Worm (Caenorhabditis elegans) whole organism, L4 larva: ENCODE measurements around the gene R11G10.4.

Experiments
- F26F4.8 ChIP-seq: fragments of 200-800 bp; sonication (Bioruptor generic); conservative IDR thresholded peaks from 2 replicates; pipeline ENCODE4 v1.3.6; 2022; ENCODE audit warnings: missing genetic modification characterization, missing compliant biosample characterization
- F37D6.2 ChIP-seq: sonication (generic microtip); optimal IDR thresholded peaks from 2 replicates; lab custom pipeline; 2016; ENCODE audit warnings: mild to moderate bottlenecking, missing genetic modification characterization, missing compliant biosample characterization
- F44E2.7 ChIP-seq: fragments of 200-800 bp; sonication (Bioruptor generic); IDR thresholded peaks from 2 replicates; pipeline ENCODE4 v2.1.2; 2022; ENCODE audit warnings: missing genetic modification characterization, missing compliant biosample characterization
- T20F7.1 ChIP-seq: fragments of 200-800 bp; sonication (Bioruptor generic); optimal IDR thresholded peaks from 2 replicates; lab custom pipeline; 2018; ENCODE audit warnings: mild to moderate bottlenecking, missing genetic modification characterization, missing compliant biosample characterization
- Y75B8A.6 ChIP-seq: fragments of 200-800 bp; sonication (Bioruptor generic); IDR thresholded peaks from 2 replicates; pipeline ENCODE4 v1.3.6; 2022; ENCODE audit warnings: missing genetic modification reagents, missing genetic modification characterization, missing compliant biosample characterization
- ZK337.2 ChIP-seq: fragments of 200-800 bp; sonication (Bioruptor generic); IDR thresholded peaks from 2 replicates; pipeline ENCODE4 v1.3.6; 2022; ENCODE audit warnings: missing genetic modification reagents, missing genetic modification characterization, missing compliant biosample characterization
- ZK546.5 ChIP-seq, 2 experiments: sonication (generic microtip); optimal IDR thresholded peaks; 2 replicates each; lab custom pipeline; 2017; ENCODE audit warnings: missing biosample characterization in 2 of 2, missing genetic modification characterization in 2 of 2
- aha-1 ChIP-seq: fragments of 150-350 bp; peaks from one replicate; lab custom pipeline; 2014; ENCODE audit warnings: missing biosample characterization, missing genetic modification characterization
- ama-1 ChIP-seq: fragments of 150-350 bp; optimal IDR thresholded peaks from 2 replicates; lab custom pipeline; 2014; ENCODE audit warnings: inconsistent platforms, mixed read lengths
- arid-1 ChIP-seq: fragments of 200-800 bp; sonication (Bioruptor generic); conservative IDR thresholded peaks from 2 replicates; pipeline ENCODE4 v1.3.6; 2022; ENCODE audit warnings: missing genetic modification reagents, missing genetic modification characterization, missing compliant biosample characterization
- ceh-32 ChIP-seq: sonication (generic microtip); optimal IDR thresholded peaks from 2 replicates; lab custom pipeline; 2016; ENCODE audit warnings: mild to moderate bottlenecking, missing genetic modification characterization, missing compliant biosample characterization; ENCODE audit not compliant: poor library complexity
- ceh-44 ChIP-seq: fragments of 200-800 bp; sonication (Bioruptor generic); IDR thresholded peaks from 2 replicates; pipeline ENCODE4 v1.3.6; 2022; ENCODE audit warnings: missing genetic modification reagents, missing genetic modification characterization, missing compliant biosample characterization
- ceh-82 ChIP-seq: sonication (generic microtip); optimal IDR thresholded peaks from 2 replicates; lab custom pipeline; 2017; ENCODE audit warnings: missing biosample characterization, missing genetic modification characterization
- ces-1 ChIP-seq: fragments of 150-350 bp; sonication (generic microtip); optimal IDR thresholded peaks from 4 replicates; lab custom pipeline; 2014; ENCODE audit warnings: missing biosample characterization, missing genetic modification reagents, missing genetic modification characterization
- cey-2 ChIP-seq: sonication (generic microtip); optimal IDR thresholded peaks from 3 replicates; lab custom pipeline; 2017; ENCODE audit warnings: missing genetic modification characterization, mild to moderate bottlenecking, missing compliant biosample characterization, antibody characterized with exemption, borderline replicate concordance; ENCODE audit not compliant: insufficient read depth
- daf-19 ChIP-seq: fragments of 200-800 bp; sonication (Bioruptor generic); conservative IDR thresholded peaks from 2 replicates; pipeline ENCODE4 v1.3.6; 2022; ENCODE audit warnings: missing genetic modification characterization, missing compliant biosample characterization
- dmd-6 ChIP-seq: fragments of 200-800 bp; sonication (Bioruptor generic); IDR thresholded peaks from 2 replicates; pipeline ENCODE4 v1.3.6; 2022; ENCODE audit warnings: missing genetic modification reagents, missing genetic modification characterization, missing compliant biosample characterization
- dmd-9 ChIP-seq: fragments of 200-800 bp; sonication (Bioruptor generic); IDR thresholded peaks from 2 replicates; pipeline ENCODE4 v1.3.6; 2022; ENCODE audit warnings: missing genetic modification reagents, missing genetic modification characterization, missing compliant biosample characterization
- duxl-1 ChIP-seq: sonication (generic microtip); optimal IDR thresholded peaks from 2 replicates; lab custom pipeline; 2016; ENCODE audit warnings: mild to moderate bottlenecking, missing genetic modification characterization, moderate library complexity, missing compliant biosample characterization; ENCODE audit not compliant: poor library complexity
- gei-8 ChIP-seq: fragments of 200-800 bp; sonication (Bioruptor generic); optimal IDR thresholded peaks from 2 replicates; lab custom pipeline; 2018; ENCODE audit warnings: mild to moderate bottlenecking, missing genetic modification characterization, missing compliant biosample characterization
- hlh-11 ChIP-seq: fragments of 200-800 bp; sonication (Bioruptor generic); optimal IDR thresholded peaks from 2 replicates; lab custom pipeline; 2018; ENCODE audit warnings: mild to moderate bottlenecking, missing genetic modification characterization, missing compliant biosample characterization
- hlh-30 ChIP-seq: sonication (generic microtip); optimal IDR thresholded peaks from 2 replicates; lab custom pipeline; 2017; ENCODE audit warnings: antibody characterized with exemption, mild to moderate bottlenecking, missing genetic modification characterization, missing compliant biosample characterization; ENCODE audit not compliant: insufficient read depth
- hmg-1.1 ChIP-seq: fragments of 200-800 bp; sonication (Bioruptor generic); IDR thresholded peaks from 2 replicates; pipeline ENCODE4 v1.3.6; 2022; ENCODE audit warnings: missing genetic modification reagents, missing genetic modification characterization, missing compliant biosample characterization
- jun-1 ChIP-seq: fragments of 150-350 bp; optimal IDR thresholded peaks from 2 replicates; lab custom pipeline; 2014; ENCODE audit warnings: missing biosample characterization, missing genetic modification reagents, missing genetic modification characterization
- lin-38 ChIP-seq: fragments of 200-800 bp; sonication (Bioruptor generic); IDR thresholded peaks from 2 replicates; pipeline ENCODE4 v1.3.6; 2022; ENCODE audit warnings: missing genetic modification reagents, missing genetic modification characterization, missing compliant biosample characterization
- lin-39 ChIP-seq: fragments of 150-350 bp; optimal IDR thresholded peaks from 2 replicates; lab custom pipeline; 2014; ENCODE audit warnings: missing biosample characterization, missing genetic modification reagents, missing genetic modification characterization
- lir-3 ChIP-seq: sonication (generic microtip); optimal IDR thresholded peaks from 2 replicates; lab custom pipeline; 2016; ENCODE audit warnings: mild to moderate bottlenecking, missing genetic modification characterization, missing compliant biosample characterization
- lsy-2 ChIP-seq, 2 experiments: fragments of 150-350 bp in 1 of 2; sonication (generic microtip) in 1 of 2; optimal IDR thresholded peaks; 2 replicates each; lab custom pipeline; 2014 to 2017; ENCODE audit warnings: missing biosample characterization in 2 of 2, missing genetic modification characterization in 2 of 2
- madf-5 ChIP-seq, 2 experiments: fragments of 200-800 bp; sonication (Bioruptor generic); IDR thresholded peaks; 2 replicates each; pipeline ENCODE4 v1.3.6; 2022; ENCODE audit warnings: missing compliant biosample characterization in 2 of 2, missing genetic modification characterization in 2 of 2
- madf-9 ChIP-seq: fragments of 200-800 bp; sonication (Bioruptor generic); conservative IDR thresholded peaks from 2 replicates; pipeline ENCODE4 v1.3.6; 2022; ENCODE audit warnings: missing genetic modification reagents, missing genetic modification characterization, missing compliant biosample characterization
- mdt-29 ChIP-seq: fragments of 200-800 bp; sonication (Bioruptor generic); IDR thresholded peaks from 2 replicates; pipeline ENCODE4 v1.3.6; 2022; ENCODE audit warnings: missing genetic modification reagents, missing genetic modification characterization, missing compliant biosample characterization
- mxl-2 ChIP-seq: fragments of 200-800 bp; sonication (Bioruptor generic); conservative IDR thresholded peaks from 2 replicates; pipeline ENCODE4 v1.3.6; 2022; ENCODE audit warnings: missing genetic modification reagents, missing genetic modification characterization, missing compliant biosample characterization
- nhr-102 ChIP-seq: sonication (generic microtip); optimal IDR thresholded peaks from 2 replicates; lab custom pipeline; 2016; ENCODE audit warnings: mild to moderate bottlenecking, missing genetic modification characterization, moderate library complexity, missing compliant biosample characterization
- nhr-11 ChIP-seq: fragments of 150-350 bp; optimal IDR thresholded peaks from 2 replicates; lab custom pipeline; 2014; ENCODE audit warnings: missing biosample characterization, missing genetic modification characterization
- nhr-111 ChIP-seq: fragments of 200-800 bp; sonication (Bioruptor generic); optimal IDR thresholded peaks from 2 replicates; lab custom pipeline; 2018; ENCODE audit warnings: mild to moderate bottlenecking, missing genetic modification characterization, missing compliant biosample characterization
- nhr-25 ChIP-seq: sonication (generic microtip); optimal IDR thresholded peaks from 2 replicates; lab custom pipeline; 2017; ENCODE audit warnings: missing genetic modification characterization, mild to moderate bottlenecking, missing compliant biosample characterization, antibody characterized with exemption, moderate library complexity, borderline replicate concordance; ENCODE audit not compliant: insufficient read depth
- nhr-41 ChIP-seq: fragments of 200-800 bp; sonication (Bioruptor generic); IDR thresholded peaks from 2 replicates; pipeline ENCODE4 v1.3.6; 2022; ENCODE audit warnings: missing genetic modification reagents, missing genetic modification characterization, missing compliant biosample characterization
- nhr-42 ChIP-seq: fragments of 200-800 bp; sonication (Bioruptor generic); IDR thresholded peaks from 2 replicates; pipeline ENCODE4 v1.3.6; 2022; ENCODE audit warnings: missing genetic modification characterization, missing compliant biosample characterization
- nhr-6 ChIP-seq: fragments of 150-350 bp; optimal IDR thresholded peaks from 2 replicates; lab custom pipeline; 2014; ENCODE audit warnings: missing biosample characterization, missing genetic modification characterization
- nhr-76 ChIP-seq: fragments of 150-350 bp; optimal IDR thresholded peaks from 2 replicates; lab custom pipeline; 2014; ENCODE audit warnings: missing biosample characterization, missing genetic modification characterization
- pqm-1 ChIP-seq: sonication (generic microtip); optimal IDR thresholded peaks from 2 replicates; lab custom pipeline; 2017; ENCODE audit warnings: missing biosample characterization, missing genetic modification characterization
- saeg-2 ChIP-seq: fragments of 200-800 bp; sonication (Bioruptor generic); IDR thresholded peaks from 2 replicates; pipeline ENCODE4 v1.3.6; 2022; ENCODE audit warnings: missing genetic modification reagents, missing genetic modification characterization, missing compliant biosample characterization
- sdz-12 ChIP-seq: fragments of 200-800 bp; sonication (Bioruptor generic); optimal IDR thresholded peaks from 2 replicates; lab custom pipeline; 2018; ENCODE audit warnings: mild to moderate bottlenecking, missing genetic modification characterization, missing compliant biosample characterization
- set-16 ChIP-seq: fragments of 200-800 bp; sonication (Bioruptor generic); IDR thresholded peaks from 2 replicates; pipeline ENCODE4 v1.3.6; 2022; ENCODE audit warnings: missing genetic modification reagents, missing genetic modification characterization, missing compliant biosample characterization
- snpc-4 ChIP-seq: fragments of 150-350 bp; optimal IDR thresholded peaks from 2 replicates; lab custom pipeline; 2014; ENCODE audit warnings: missing biosample characterization, missing genetic modification characterization
- tra-1 ChIP-seq: fragments of 200-800 bp; sonication (Bioruptor generic); IDR thresholded peaks from 2 replicates; pipeline ENCODE4 v1.3.6; 2022; ENCODE audit warnings: missing genetic modification reagents, missing genetic modification characterization, missing compliant biosample characterization
- zag-1 ChIP-seq: fragments of 150-350 bp; optimal IDR thresholded peaks from 2 replicates; lab custom pipeline; 2014; ENCODE audit warnings: missing biosample characterization, missing genetic modification characterization
- zip-11 ChIP-seq: fragments of 200-800 bp; sonication (Bioruptor generic); IDR thresholded peaks from 2 replicates; pipeline ENCODE4 v1.3.6; 2022; ENCODE audit warnings: missing genetic modification characterization, missing compliant biosample characterization
- ztf-11 ChIP-seq: fragments of 150-350 bp; optimal IDR thresholded peaks from 2 replicates; lab custom pipeline; 2014; ENCODE audit warnings: missing biosample characterization, missing genetic modification characterization
- ztf-7 ChIP-seq: fragments of 150-350 bp; optimal IDR thresholded peaks from 2 replicates; lab custom pipeline; 2014; ENCODE audit warnings: missing biosample characterization, missing genetic modification characterization

Gene R11G10.4

DNA sequence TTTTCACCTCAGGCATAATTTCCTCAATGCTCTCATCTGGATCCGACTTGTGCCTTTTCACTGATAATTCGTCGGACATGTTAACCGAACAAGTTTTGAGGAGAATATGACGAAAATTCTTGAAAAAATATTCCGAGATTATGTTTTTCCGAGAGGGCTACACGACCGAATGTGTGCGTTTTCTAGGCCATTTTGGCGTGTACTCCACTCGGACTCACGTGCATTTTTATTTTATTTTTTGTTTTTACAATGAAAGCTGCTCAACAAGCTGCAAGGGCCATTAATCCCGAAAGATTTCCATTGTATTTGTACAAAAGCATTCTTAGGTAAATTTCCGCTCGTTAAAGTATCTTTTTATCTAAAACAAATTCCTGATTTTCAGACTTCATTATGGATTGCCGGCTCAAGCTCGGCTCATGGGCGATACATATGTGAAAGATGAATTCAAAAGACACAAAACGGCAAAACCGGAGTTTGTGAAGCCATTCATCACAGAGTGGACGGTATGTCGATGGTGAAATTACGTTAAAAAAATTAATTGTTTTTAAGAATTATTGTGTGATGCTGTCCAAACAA is 38.1 kb upstream of the R11G10.4 start, which contains the start of the genes F25H9.6 and F25H9.7 (continued):
- TF ChIP-seq pqm-1 (tag; lab: Kevin White, UChicago) (no peak), T20F7.1 (peak; percentile 78), ZK337.2 (peak; percentile 99), nhr-111 (GFP tag; lab: Kevin White, UChicago) (peak; percentile 45), hlh-11 (peak; percentile 66), sdz-12 (peak; percentile 93), hmg-1.1 (peak; percentile 50; the same call in 1 of the 2 replicates), madf-5 (GFP tag; IDR thresholded peaks at IDR 0.05; lab: Robert Waterston, UW) (peak in 1 of 2 experiments; percentile 40; a peak in 1 of 4 replicates), saeg-2 (GFP tag; lab: Robert Waterston, UW) (no peak), mdt-29 (peak; percentile 69; the same call in 1 of the 2 replicates), F26F4.8 (GFP tag; lab: Robert Waterston, UW) (no peak), Y75B8A.6 (GFP tag; lab: Robert Waterston, UW) (no peak), ces-1 (GFP tag; lab: Kevin White, UChicago) (no peak), daf-19 (0 out of 2 replicates have a peak, but pooled peaks have one; percentile 33), nhr-11 (peak; percentile 54), ceh-32 (no peak), ZK546.5 (tag; optimal IDR thresholded peaks at IDR 0.05; lab: Kevin White, UChicago) (no peak), madf-9 (GFP tag; lab: Robert Waterston, UW) (peak; percentile 93), dmd-9 (GFP tag; lab: Robert Waterston, UW) (peak; percentile 98), dmd-6 (GFP tag; lab: Robert Waterston, UW) (peak; percentile 93), tra-1 (peak; percentile 79; the same call in 1 of the 2 replicates), ceh-82 (tag; lab: Kevin White, UChicago) (no peak), lsy-2 (tag; optimal IDR thresholded peaks at IDR 0.05; lab: Kevin White, UChicago) (peak in 1 of 2 experiments; percentile 90), aha-1 (tag; lab: Kevin White, UChicago) (peak; percentile 91), zag-1 (no peak), nhr-102 (peak; percentile 48), ceh-44 (GFP tag; lab: Robert Waterston, UW) (peak; percentile 63; the same call in 1 of the 2 replicates), duxl-1 (tag; lab: Kevin White, UChicago) (peak; percentile 88), nhr-76 (tag; lab: Kevin White, UChicago) (no peak), snpc-4 (no peak), nhr-42 (GFP tag; lab: Robert Waterston, UW) (no peak), nhr-41 (GFP tag; lab: Robert Waterston, UW) (no peak), cey-2 (no peak), ama-1 (lab: Kevin White, UChicago) (no peak), lir-3 (peak; percentile 1), mxl-2 (GFP tag; lab: Robert Waterston, UW) (peak; percentile 79), zip-11 (GFP tag; lab: Robert Waterston, UW) (no peak), F37D6.2 (tag; lab: Kevin White, UChicago) (peak; percentile 70), nhr-25 (no peak), arid-1 (peak; percentile 60; the same call in 1 of the 2 replicates), jun-1 (no peak), ztf-11 (tag; lab: Kevin White, UChicago) (no peak), set-16 (GFP tag; lab: Robert Waterston, UW) (no peak), hlh-30 (tag; lab: Kevin White, UChicago) (peak; percentile 91), lin-38 (peak; percentile 79), ztf-7 (tag; lab: Kevin White, UChicago) (peak; percentile 65), nhr-6 (tag; lab: Kevin White, UChicago) (peak; percentile 93), gei-8 (GFP tag; lab: Kevin White, UChicago) (peak; percentile 45), F44E2.7 (no peak), lin-39 (tag; lab: Kevin White, UChicago) (no peak)
